Fruit fly (Drosophila melanogaster): ENCODE data around the gene Taf9.

The Taf9 gene

DNA sequence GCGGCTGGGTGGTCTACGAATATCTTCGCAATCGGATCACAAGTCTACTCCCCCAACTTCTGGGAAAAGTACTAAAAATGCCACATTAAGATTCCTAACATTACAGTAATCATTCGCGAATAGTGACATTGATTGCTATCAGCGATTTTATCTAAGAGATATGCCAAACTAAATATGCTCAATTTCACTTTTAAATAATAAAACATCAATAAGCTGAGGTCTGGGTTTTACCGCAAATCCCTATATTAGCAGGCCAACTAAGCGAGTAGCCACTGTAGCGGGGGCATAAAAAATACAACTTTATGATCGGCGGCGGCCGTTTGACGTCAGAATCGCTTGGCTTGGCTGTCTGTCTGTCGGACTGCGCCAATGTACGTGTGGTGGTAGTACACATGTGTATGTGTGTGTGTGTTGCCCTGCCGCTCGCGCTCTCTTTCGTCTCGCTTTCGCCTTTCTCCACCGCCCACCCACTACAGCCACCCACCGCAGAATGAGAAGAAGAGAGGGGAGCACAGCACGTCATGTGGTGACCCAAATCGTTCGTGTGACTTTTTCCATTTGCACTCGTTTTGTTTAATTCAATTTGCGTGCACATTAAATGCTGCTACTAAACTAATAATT lies 38.4 kb downstream of the Taf9 start (continued):
- peak; percentile 70 for TF ChIP-seq CG8359 (GFP tag; optimal IDR thresholded peaks at IDR 0.05; ENCODE audit: borderline replicate concordance)
- TF ChIP-seq nerfin-1 (tag; optimal IDR thresholded peaks at IDR 0.05): peak; percentile 84
- peak; percentile 99 for TF ChIP-seq Ets65A (GFP tag)
- no peak for TF ChIP-seq Dfd (GFP tag; optimal IDR thresholded peaks at IDR 0.05)
- TF ChIP-seq dmrt99B (tag; optimal IDR thresholded peaks at IDR 0.05): peak; percentile 96
- TF ChIP-seq CG10147 (GFP tag; optimal IDR thresholded peaks at IDR 0.05): peak; percentile 89
- TF ChIP-seq ems (GFP tag; optimal IDR thresholded peaks at IDR 0.05): peak; percentile 96
- TF ChIP-seq CG10654 (GFP tag; optimal IDR thresholded peaks at IDR 0.05): peak; percentile 85
- no peak for TF ChIP-seq stwl (tag; optimal IDR thresholded peaks at IDR 0.05)
- TF ChIP-seq CG12942 (GFP tag; optimal IDR thresholded peaks at IDR 0.05): peak; percentile 93
- peak; percentile 94 for TF ChIP-seq ara (GFP tag; IDR thresholded peaks at IDR 0.05)
- TF ChIP-seq zen2 (GFP tag; IDR thresholded peaks at IDR 0.05; ENCODE audit: partially characterized antibody): no peak
- peak; percentile 96 for TF ChIP-seq CG30403 (GFP tag; optimal IDR thresholded peaks at IDR 0.05)
- peak; percentile 96 for TF ChIP-seq Oli (tag; optimal IDR thresholded peaks at IDR 0.05)
- TF ChIP-seq Chrac-16 (GFP tag; optimal IDR thresholded peaks at IDR 0.05): peak; percentile 96
- TF ChIP-seq CG43689 (GFP tag; IDR thresholded peaks at IDR 0.05): peak; percentile 94
- TF ChIP-seq Usf (GFP tag; optimal IDR thresholded peaks at IDR 0.05): peak; percentile 91
- peak; percentile 79 for TF ChIP-seq emc (GFP tag; optimal IDR thresholded peaks at IDR 0.05)
- peak; percentile 90 for TF ChIP-seq twi (tag; optimal IDR thresholded peaks at IDR 0.05)
- TF ChIP-seq schlank (tag; optimal IDR thresholded peaks at IDR 0.05): peak; percentile 96
- TF ChIP-seq CG1647 (GFP tag; optimal IDR thresholded peaks at IDR 0.05): peak; percentile 91
- TF ChIP-seq Taf1 (GFP tag; IDR thresholded peaks at IDR 0.05): peak; percentile 93
- TF ChIP-seq croc (GFP tag; conservative IDR thresholded peaks at IDR 0.05): peak; percentile 88
- 0 out of 3 replicates have a peak, but pooled peaks have one; percentile 20 for TF ChIP-seq z (GFP tag; IDR thresholded peaks at IDR 0.05)
- peak; percentile 81 for TF ChIP-seq CG1792 (GFP tag; optimal IDR thresholded peaks at IDR 0.05)
- peak; percentile 92 for TF ChIP-seq tio (GFP tag; optimal IDR thresholded peaks at IDR 0.05)
- TF ChIP-seq Nf-YA (GFP tag; IDR thresholded peaks at IDR 0.05): peak; percentile 87
- peak; percentile 90 for TF ChIP-seq CG13296 (GFP tag; optimal IDR thresholded peaks at IDR 0.05)
- peak; percentile 87 for TF ChIP-seq Lim3 (GFP tag; IDR thresholded peaks at IDR 0.05)
- peak; percentile 92 for TF ChIP-seq gcm2 (GFP tag; optimal IDR thresholded peaks at IDR 0.05)
- TF ChIP-seq tap (tag; optimal IDR thresholded peaks at IDR 0.05): peak; percentile 90
- TF ChIP-seq CG12104 (GFP tag; optimal IDR thresholded peaks at IDR 0.05): peak; percentile 79
- TF ChIP-seq Doc3 (GFP tag; IDR thresholded peaks at IDR 0.05; ENCODE audit: partially characterized antibody): no peak
- TF ChIP-seq CkIIα-i1 (GFP tag; IDR thresholded peaks at IDR 0.05): peak; percentile 46; the same call in 1 of the 2 replicates
- peak; percentile 92 for TF ChIP-seq tx (GFP tag; optimal IDR thresholded peaks at IDR 0.05)
- TF ChIP-seq gsb (GFP tag; IDR thresholded peaks at IDR 0.05): peak; percentile 93
- peak; percentile 86 for TF ChIP-seq CG7357 (GFP tag; IDR thresholded peaks at IDR 0.05)
- TF ChIP-seq klu (GFP tag; IDR thresholded peaks at IDR 0.05): peak; percentile 93
- TF ChIP-seq Side (GFP tag; optimal IDR thresholded peaks at IDR 0.05): peak; percentile 96
- TF ChIP-seq Xrp1 (GFP tag; IDR thresholded peaks at IDR 0.05): peak; percentile 94
- peak; percentile 7 for TF ChIP-seq pfk (GFP tag; optimal IDR thresholded peaks at IDR 0.05)
- TF ChIP-seq Ssrp (tag; optimal IDR thresholded peaks at IDR 0.05): peak; percentile 92
- peak; percentile 95 for TF ChIP-seq Ada2b (GFP tag; IDR thresholded peaks at IDR 0.05)
- TF ChIP-seq cato (GFP tag; optimal IDR thresholded peaks at IDR 0.05; ENCODE audit: borderline replicate concordance): peak; percentile 51
- peak; percentile 90 for TF ChIP-seq CG1233 (GFP tag; optimal IDR thresholded peaks at IDR 0.05)
- TF ChIP-seq Hr3 (GFP tag; optimal IDR thresholded peaks at IDR 0.05): peak; percentile 93
- TF ChIP-seq pnt (GFP tag; optimal IDR thresholded peaks at IDR 0.05): peak; percentile 95
- TF ChIP-seq CG17612 (GFP tag; IDR thresholded peaks at IDR 0.05): peak; percentile 92
- peak; percentile 69 for TF ChIP-seq Deaf1 (tag; optimal IDR thresholded peaks at IDR 0.05)
- peak; percentile 70 for TF ChIP-seq CG10959 (GFP tag; IDR thresholded peaks at IDR 0.05)
- peak; percentile 94 for TF ChIP-seq lab (GFP tag; optimal IDR thresholded peaks at IDR 0.05)

Data from whole organism, embryonic.